Fruit fly (Drosophila melanogaster): Measurements from ENCODE around the gene Spn28Dc.

DNA sequence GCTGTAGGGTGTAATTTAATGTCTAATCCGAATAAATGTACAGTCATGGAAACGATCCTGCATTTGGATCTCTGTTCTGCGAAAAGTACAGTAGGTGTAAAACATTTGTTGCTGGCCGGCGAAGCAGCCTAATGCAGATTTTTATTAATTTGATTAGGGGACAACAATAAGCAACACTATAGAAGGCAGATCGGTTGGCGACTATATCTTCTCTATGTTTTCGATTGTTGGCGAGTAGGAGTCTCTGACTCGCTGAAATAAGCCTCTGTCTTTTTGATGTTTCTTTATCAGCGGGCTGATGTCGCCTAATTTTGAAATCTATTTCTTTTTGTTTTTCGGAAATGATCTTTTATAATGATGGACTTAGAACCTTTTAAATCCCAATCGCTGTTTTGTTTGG lies 23.1 kb upstream of the Spn28Dc start:
- no peak for TF ChIP-seq tj (GFP tag; optimal IDR thresholded peaks at IDR 0.05)
- no peak for TF ChIP-seq CG11617 (GFP tag; optimal IDR thresholded peaks at IDR 0.05)
- no peak for TF ChIP-seq Hr96 (GFP tag; optimal IDR thresholded peaks at IDR 0.05)
- no peak for TF ChIP-seq CG7101 (tag; optimal IDR thresholded peaks at IDR 0.05)
- TF ChIP-seq CG14711 (tag; optimal IDR thresholded peaks at IDR 0.05), result no peak
- TF ChIP-seq CG1620 (GFP tag; optimal IDR thresholded peaks at IDR 0.05), result no peak
- no peak for TF ChIP-seq cnc (optimal IDR thresholded peaks at IDR 0.05)
- no peak for TF ChIP-seq cic (GFP tag; optimal IDR thresholded peaks at IDR 0.05)
- TF ChIP-seq pad (GFP tag; optimal IDR thresholded peaks at IDR 0.05), result no peak
- no peak for TF ChIP-seq ovo (GFP tag; optimal IDR thresholded peaks at IDR 0.05)
- no peak for TF ChIP-seq CG12768 (GFP tag; optimal IDR thresholded peaks at IDR 0.05)

All from whole organism, adult.